Worm (Caenorhabditis elegans) whole organism, L2 larva: ENCODE data around the gene pacs-1.

Experiments used
- C34F6.9 ChIP-seq: fragments of 150-350 bp; optimal IDR thresholded peaks from 2 replicates; lab custom pipeline; 2014; ENCODE audit warnings: missing biosample characterization, missing genetic modification characterization
- aly-2 ChIP-seq: fragments of 150-350 bp; optimal IDR thresholded peaks from 2 replicates; lab custom pipeline; 2014; ENCODE audit warnings: missing biosample characterization, missing genetic modification characterization
- elt-1 ChIP-seq: fragments of 150-350 bp; optimal IDR thresholded peaks from 2 replicates; lab custom pipeline; 2014; ENCODE audit warnings: missing biosample characterization, missing genetic modification characterization
- elt-3 ChIP-seq: sonication (generic microtip); optimal IDR thresholded peaks from 2 replicates; lab custom pipeline; 2017; ENCODE audit warnings: missing biosample characterization, missing genetic modification characterization
- lin-13 ChIP-seq: fragments of 150-350 bp; optimal IDR thresholded peaks from 2 replicates; lab custom pipeline; 2014; ENCODE audit warnings: missing biosample characterization, missing genetic modification reagents, missing genetic modification characterization
- lsy-2 ChIP-seq, 2 experiments: fragments of 150-350 bp in 1 of 2; sonication (generic microtip) in 1 of 2; optimal IDR thresholded peaks; 2 replicates each; lab custom pipeline; 2014 to 2017; ENCODE audit warnings: missing biosample characterization in 2 of 2, missing genetic modification characterization in 2 of 2
- mbf-1 ChIP-seq: sonication (generic microtip); optimal IDR thresholded peaks from 2 replicates; lab custom pipeline; 2017; ENCODE audit warnings: missing biosample characterization, missing genetic modification characterization
- mdl-1 ChIP-seq, 2 experiments: fragments of 150-350 bp in 1 of 2; sonication (generic microtip) in 1 of 2; optimal IDR thresholded peaks; 2 replicates each; lab custom pipeline; 2017; ENCODE audit warnings: missing biosample characterization in 2 of 2, missing genetic modification characterization in 2 of 2
- nhr-11 ChIP-seq: fragments of 150-350 bp; optimal IDR thresholded peaks from 2 replicates; lab custom pipeline; 2014; ENCODE audit warnings: missing biosample characterization, missing genetic modification characterization
- nhr-237 ChIP-seq: fragments of 150-350 bp; optimal IDR thresholded peaks from 2 replicates; lab custom pipeline; 2014; ENCODE audit warnings: missing biosample characterization, missing genetic modification characterization
- nhr-77 ChIP-seq: fragments of 150-350 bp; optimal IDR thresholded peaks from 2 replicates; lab custom pipeline; 2014; ENCODE audit warnings: missing biosample characterization, missing genetic modification characterization
- skn-1 ChIP-seq: sonication (generic microtip); optimal IDR thresholded peaks from 2 replicates; lab custom pipeline; 2017; ENCODE audit warnings: missing biosample characterization, missing genetic modification characterization
- zag-1 ChIP-seq: fragments of 150-350 bp; optimal IDR thresholded peaks from 2 replicates; lab custom pipeline; 2014; ENCODE audit warnings: missing biosample characterization, missing genetic modification characterization

DNA sequence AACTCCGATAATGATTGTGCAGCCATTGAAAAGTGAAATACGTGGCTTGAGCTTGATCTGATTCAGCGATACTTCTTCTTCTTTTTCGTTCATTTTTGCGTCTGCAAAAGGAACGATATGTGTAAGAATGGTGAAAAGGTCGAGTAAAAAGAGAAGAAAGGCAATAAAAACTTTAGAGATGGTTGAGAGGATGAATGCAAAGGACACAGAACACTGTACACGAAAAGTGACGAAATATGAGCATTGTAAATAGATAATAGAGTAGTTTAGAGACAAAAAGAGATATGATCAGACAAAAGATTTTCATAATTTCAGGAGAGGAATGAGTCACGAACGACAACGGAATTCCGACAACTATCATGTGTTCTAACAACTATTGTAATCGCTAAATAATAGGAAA is 29.2 kb upstream of the pacs-1 start, which contains the start of gene aat-2:
- no peak for TF ChIP-seq zag-1 (tag; lab: Kevin White, UChicago)
- TF ChIP-seq nhr-237 (tag; lab: Kevin White, UChicago), result no peak
- no peak for TF ChIP-seq nhr-77
- no peak for TF ChIP-seq mdl-1 (tag; optimal IDR thresholded peaks at IDR 0.05; lab: Kevin White, UChicago)
- TF ChIP-seq C34F6.9 (tag; lab: Kevin White, UChicago), result no peak
- no peak for TF ChIP-seq skn-1 (tag; lab: Kevin White, UChicago)
- no peak for TF ChIP-seq mbf-1 (tag; lab: Kevin White, UChicago)
- TF ChIP-seq elt-1, result no peak
- TF ChIP-seq lsy-2 (tag; optimal IDR thresholded peaks at IDR 0.05; lab: Kevin White, UChicago), result no peak
- no peak for TF ChIP-seq aly-2 (tag; lab: Kevin White, UChicago)
- TF ChIP-seq lin-13 (GFP tag; lab: Kevin White, UChicago), result no peak
- TF ChIP-seq nhr-11, result no peak
- TF ChIP-seq elt-3 (tag; lab: Kevin White, UChicago), result no peak
